Worm (Caenorhabditis elegans) whole organism, early embryonic: ENCODE results near the gene ssq-1.

Source experiments
- B0310.2 ChIP-seq: sonication (generic microtip); optimal IDR thresholded peaks from 2 replicates; lab custom pipeline; 2016; ENCODE audit warnings: mild to moderate bottlenecking, missing genetic modification characterization, missing compliant biosample characterization
- F13C5.2 ChIP-seq: sonication (generic microtip); optimal IDR thresholded peaks from 2 replicates; lab custom pipeline; 2017; ENCODE audit warnings: mild to moderate bottlenecking, missing genetic modification characterization, inconsistent platforms, missing compliant biosample characterization
- aly-1 ChIP-seq: sonication (generic microtip); optimal IDR thresholded peaks from 2 replicates; lab custom pipeline; 2016; ENCODE audit warnings: missing genetic modification characterization, missing compliant biosample characterization
- ama-1 ChIP-seq: fragments of 150-350 bp; optimal IDR thresholded peaks from 2 replicates; lab custom pipeline; 2014
- ceh-13 ChIP-seq: fragments of 200-800 bp; sonication (Bioruptor generic); optimal IDR thresholded peaks from 2 replicates; lab custom pipeline; 2018; ENCODE audit warnings: mild to moderate bottlenecking, missing genetic modification characterization, missing compliant biosample characterization
- ceh-36 ChIP-seq: sonication (generic microtip); optimal IDR thresholded peaks from 2 replicates; lab custom pipeline; 2016; ENCODE audit warnings: missing genetic modification characterization, inconsistent platforms, missing compliant biosample characterization
- ets-7 ChIP-seq: sonication (generic microtip); optimal IDR thresholded peaks from 2 replicates; lab custom pipeline; 2016; ENCODE audit warnings: missing genotype, missing genetic modification characterization, missing compliant biosample characterization
- flt-1 ChIP-seq: fragments of 200-800 bp; sonication (Bioruptor generic); IDR thresholded peaks from 2 replicates; pipeline ENCODE4 v1.3.6; 2022; ENCODE audit warnings: missing genetic modification characterization, missing compliant biosample characterization
- hmbx-1 ChIP-seq: sonication (generic microtip); optimal IDR thresholded peaks from 2 replicates; lab custom pipeline; 2016; ENCODE audit warnings: mild to moderate bottlenecking, missing genetic modification characterization, missing compliant biosample characterization
- hmg-4 ChIP-seq: fragments of 200-800 bp; sonication (Bioruptor generic); optimal IDR thresholded peaks from 2 replicates; lab custom pipeline; 2018; ENCODE audit warnings: mild to moderate bottlenecking, missing genetic modification characterization, missing compliant biosample characterization
- hnd-1 ChIP-seq: sonication (generic microtip); optimal IDR thresholded peaks from 2 replicates; lab custom pipeline; 2016; ENCODE audit warnings: missing genetic modification characterization, missing compliant biosample characterization
- pes-1 ChIP-seq: fragments of 200-800 bp; sonication (Bioruptor generic); IDR thresholded peaks from 2 replicates; pipeline ENCODE4 v1.3.6; 2022; ENCODE audit warnings: missing genetic modification reagents, missing genetic modification characterization, missing compliant biosample characterization
- scrt-1 ChIP-seq: fragments of 200-800 bp; sonication (Bioruptor generic); IDR thresholded peaks from 2 replicates; pipeline ENCODE4 v1.3.6; 2022; ENCODE audit warnings: missing genetic modification characterization, missing compliant biosample characterization
- sea-1 ChIP-seq: fragments of 200-800 bp; sonication (Bioruptor generic); conservative IDR thresholded peaks from 2 replicates; pipeline ENCODE4 v1.3.6; 2022; ENCODE audit warnings: missing genetic modification characterization, missing compliant biosample characterization
- tbx-11 ChIP-seq: fragments of 200-800 bp; sonication (Bioruptor generic); IDR thresholded peaks from 2 replicates; pipeline ENCODE4 v1.3.6; 2022; ENCODE audit warnings: missing genetic modification characterization, missing compliant biosample characterization
- tbx-37 ChIP-seq: fragments of 200-800 bp; sonication (Bioruptor generic); conservative IDR thresholded peaks from 2 replicates; pipeline ENCODE4 v1.3.6; 2022; ENCODE audit warnings: missing genetic modification reagents, missing genetic modification characterization, missing compliant biosample characterization
- tra-4 ChIP-seq: sonication (generic microtip); optimal IDR thresholded peaks from 2 replicates; lab custom pipeline; 2017; ENCODE audit warnings: missing genetic modification characterization, missing compliant biosample characterization

Gene ssq-1

ce11 chrIV:9855712-9856111 lies 3.4 kb downstream of the ssq-1 start, which contains the start of gene K07F5.12:
K07F5.12 (plus strand) TSS chrIV:9856012.
- TF ChIP-seq hmbx-1 (tag; lab: Kevin White, UChicago) (no peak), tbx-37 (GFP tag; lab: Robert Waterston, UW) (no peak), hnd-1 (tag; lab: Kevin White, UChicago) (no peak), scrt-1 (GFP tag; lab: Robert Waterston, UW) (no peak), B0310.2 (tag; lab: Kevin White, UChicago) (no peak), tbx-11 (GFP tag; lab: Robert Waterston, UW) (no peak), tra-4 (tag; lab: Kevin White, UChicago) (no peak), flt-1 (GFP tag; lab: Robert Waterston, UW) (no peak), F13C5.2 (tag; lab: Kevin White, UChicago) (no peak), ceh-36 (tag; lab: Kevin White, UChicago) (no peak), pes-1 (GFP tag; lab: Robert Waterston, UW) (no peak), ets-7 (tag; lab: Kevin White, UChicago) (no peak), aly-1 (tag; lab: Kevin White, UChicago) (no peak), sea-1 (GFP tag; lab: Robert Waterston, UW) (no peak), ama-1 (lab: Kevin White, UChicago) (no peak), hmg-4 (no peak), ceh-13 (GFP tag; lab: Kevin White, UChicago) (no peak)

ce11 chrIV:9857952-9858488 lies 5.7 kb downstream of the ssq-1 start, which contains the start of gene npp-1:
npp-1 (plus strand) TSS chrIV:9858488.
- TF ChIP-seq ceh-13 (GFP tag; lab: Kevin White, UChicago), result no peak

- TF ChIP-seq tra-4 (tag; lab: Kevin White, UChicago) (no peak), hmg-4 (no peak), tbx-11 (GFP tag; lab: Robert Waterston, UW) (no peak), B0310.2 (tag; lab: Kevin White, UChicago) (no peak), hnd-1 (tag; lab: Kevin White, UChicago) (no peak)
These were observed 6.6 kb downstream of the ssq-1 start for ce11 chrIV:9858970-9859369.

DNA sequence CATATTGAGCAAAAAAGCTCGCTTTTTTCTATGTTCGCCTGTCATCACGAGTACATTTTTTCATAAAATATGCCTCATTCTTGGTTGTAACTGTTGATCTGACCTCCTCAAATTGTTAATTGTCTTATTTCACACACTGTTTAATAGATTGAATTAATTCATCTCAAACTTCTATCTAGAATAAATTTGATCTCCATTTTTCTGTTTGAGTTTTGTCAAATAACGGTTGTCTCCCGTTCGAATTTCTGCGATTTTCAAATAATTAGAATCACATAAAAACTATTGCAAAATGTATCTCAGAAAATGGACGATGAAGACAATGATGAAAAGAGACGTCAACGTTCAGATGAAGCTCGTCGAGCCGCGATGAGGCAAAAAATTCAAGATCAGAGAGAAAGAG lies 9.6 kb downstream of the ssq-1 start, which contains the start of gene K07F5.14:
K07F5.14 (plus strand) TSS at position 301 of the 400 bp plus-strand sequence.
- TF ChIP-seq ama-1 (lab: Kevin White, UChicago) (no peak), ets-7 (tag; lab: Kevin White, UChicago) (no peak), hmg-4 (no peak), scrt-1 (GFP tag; lab: Robert Waterston, UW) (no peak), tbx-11 (GFP tag; lab: Robert Waterston, UW) (no peak), hmbx-1 (tag; lab: Kevin White, UChicago) (no peak), aly-1 (tag; lab: Kevin White, UChicago) (no peak), pes-1 (GFP tag; lab: Robert Waterston, UW) (no peak), sea-1 (GFP tag; lab: Robert Waterston, UW) (no peak), ceh-36 (tag; lab: Kevin White, UChicago) (no peak), tbx-37 (GFP tag; lab: Robert Waterston, UW) (no peak), B0310.2 (tag; lab: Kevin White, UChicago) (no peak), ceh-13 (GFP tag; lab: Kevin White, UChicago) (no peak), flt-1 (GFP tag; lab: Robert Waterston, UW) (no peak), F13C5.2 (tag; lab: Kevin White, UChicago) (no peak), hnd-1 (tag; lab: Kevin White, UChicago) (no peak), tra-4 (tag; lab: Kevin White, UChicago) (no peak)

DNA sequence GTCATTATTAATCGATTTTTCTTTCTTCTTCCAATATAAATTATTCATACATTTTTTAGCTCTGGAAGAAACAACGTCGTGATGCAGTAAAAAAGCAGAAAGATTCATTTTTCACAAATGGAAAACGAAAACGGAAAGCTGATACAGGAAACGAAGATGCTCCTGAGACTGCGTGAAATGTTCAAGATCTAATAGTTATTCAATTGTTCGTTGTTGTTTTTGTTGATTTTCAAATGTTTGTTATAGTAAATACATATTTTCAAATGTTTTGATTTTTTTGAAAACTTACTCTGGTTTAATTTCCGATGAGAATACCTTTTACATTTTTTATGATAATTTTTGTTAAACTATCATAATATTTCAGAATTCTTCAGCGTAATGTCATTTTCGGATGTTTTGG lies 11.5 kb downstream of the ssq-1 start, which contains the start of gene K07F5.16:
K07F5.16 (plus strand) TSS at position 301 of the 400 bp plus-strand sequence.
- no peak for TF ChIP-seq tbx-37 (GFP tag; lab: Robert Waterston, UW)
- TF ChIP-seq hmg-4, result no peak
- TF ChIP-seq pes-1 (GFP tag; lab: Robert Waterston, UW), result no peak
- TF ChIP-seq ceh-36 (tag; lab: Kevin White, UChicago), result no peak
- TF ChIP-seq ets-7 (tag; lab: Kevin White, UChicago), result no peak
- no peak for TF ChIP-seq ama-1 (lab: Kevin White, UChicago)
- no peak for TF ChIP-seq F13C5.2 (tag; lab: Kevin White, UChicago)
- TF ChIP-seq tra-4 (tag; lab: Kevin White, UChicago), result no peak
- no peak for TF ChIP-seq hmbx-1 (tag; lab: Kevin White, UChicago)
- TF ChIP-seq scrt-1 (GFP tag; lab: Robert Waterston, UW), result no peak
- TF ChIP-seq aly-1 (tag; lab: Kevin White, UChicago), result no peak
- TF ChIP-seq ceh-13 (GFP tag; lab: Kevin White, UChicago), result no peak
- TF ChIP-seq hnd-1 (tag; lab: Kevin White, UChicago), result no peak
- no peak for TF ChIP-seq tbx-11 (GFP tag; lab: Robert Waterston, UW)
- TF ChIP-seq flt-1 (GFP tag; lab: Robert Waterston, UW), result no peak
- TF ChIP-seq sea-1 (GFP tag; lab: Robert Waterston, UW), result no peak
- no peak for TF ChIP-seq B0310.2 (tag; lab: Kevin White, UChicago)

DNA sequence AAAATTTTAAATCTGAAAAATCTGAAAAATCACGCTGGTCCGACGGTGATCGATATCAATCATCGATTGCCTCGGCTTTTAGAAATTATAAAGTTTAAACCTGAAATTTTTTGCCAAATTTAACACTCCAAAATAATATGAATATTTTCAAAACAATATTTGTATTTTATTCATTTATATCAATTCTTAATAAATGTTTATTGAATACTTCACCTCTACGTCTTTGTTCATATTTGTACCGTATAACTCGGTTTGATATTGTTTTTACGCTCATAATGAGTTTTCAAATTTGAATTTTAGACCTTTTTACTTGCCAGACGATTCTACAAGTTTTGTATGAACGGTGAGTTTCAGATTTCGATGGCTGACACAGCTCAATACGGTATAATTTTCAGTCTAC lies 12.4 kb downstream of the ssq-1 start, which contains the start of the genes K07F5.15 and K07F5.22:
K07F5.15 (plus strand) TSS at position 301 of the 400 bp plus-strand sequence.
K07F5.22 (plus strand) TSS at position 301 of the 400 bp plus-strand sequence.
- TF ChIP-seq scrt-1 (GFP tag; lab: Robert Waterston, UW), result no peak
- no peak for TF ChIP-seq ets-7 (tag; lab: Kevin White, UChicago)
- TF ChIP-seq aly-1 (tag; lab: Kevin White, UChicago), result no peak
- TF ChIP-seq sea-1 (GFP tag; lab: Robert Waterston, UW), result no peak
- TF ChIP-seq hnd-1 (tag; lab: Kevin White, UChicago), result no peak

- no peak for TF ChIP-seq aly-1 (tag; lab: Kevin White, UChicago)
These were observed 14.5 kb downstream of the ssq-1 start for ce11 chrIV:9866865-9867264.
